Worm (Caenorhabditis elegans): ENCODE measurements around the gene apm-3.
A peak's percentile ranks its signal among the peaks of the same experiment; 100 is the strongest.

The apm-3 gene

ce11 chrX:954499-955061 lies at the start of gene apm-3:
TSS of gene apm-3 (plus strand) at chrX:954975.
- TF ChIP-seq ceh-27 (GFP tag; optimal IDR thresholded peaks at IDR 0.05) (no peak), snpc-3.4 (tag; optimal IDR thresholded peaks at IDR 0.05) (no peak), athp-1 (tag; optimal IDR thresholded peaks at IDR 0.05) (no peak), snpc-1.3 (tag; optimal IDR thresholded peaks at IDR 0.05; ENCODE audit: insufficient read depth) (no peak), ztf-6 (GFP tag; IDR thresholded peaks at IDR 0.05) (no peak), K11D2.4 (GFP tag; IDR thresholded peaks at IDR 0.05) (no peak), mxl-1 (tag; optimal IDR thresholded peaks at IDR 0.05) (no peak), hsf-1 (GFP tag; IDR thresholded peaks at IDR 0.05) (no peak), sptf-2 (GFP tag; optimal IDR thresholded peaks at IDR 0.05) (no peak), ceh-58 (GFP tag; IDR thresholded peaks at IDR 0.05) (no peak), efl-1 (GFP tag; optimal IDR thresholded peaks at IDR 0.05) (no peak), madf-10 (tag; optimal IDR thresholded peaks at IDR 0.05) (no peak), F33H1.4 (GFP tag; IDR thresholded peaks at IDR 0.05) (no peak), Y56A3A.18 (GFP tag; IDR thresholded peaks at IDR 0.05) (no peak), mel-28 (tag; optimal IDR thresholded peaks at IDR 0.05; ENCODE audit: borderline replicate concordance) (no peak), F23B12.7 (tag; optimal IDR thresholded peaks at IDR 0.05; ENCODE audit: insufficient read depth) (no peak), nhr-80 (tag; optimal IDR thresholded peaks at IDR 0.05) (peak; percentile 4), attf-3 (GFP tag; conservative IDR thresholded peaks at IDR 0.05) (peak; percentile 87), lin-40 (tag; optimal IDR thresholded peaks at IDR 0.05) (peak; percentile 10), ztf-22 (GFP tag; optimal IDR thresholded peaks at IDR 0.05) (no peak), lin-54 (GFP tag; optimal IDR thresholded peaks at IDR 0.05) (no peak), dpff-1 (tag; optimal IDR thresholded peaks at IDR 0.05) (no peak), nfyb-1 (GFP tag; IDR thresholded peaks at IDR 0.05) (0 out of 2 replicates have a peak, but pooled peaks have one; percentile 13), aptf-2 (GFP tag; conservative IDR thresholded peaks at IDR 0.05) (no peak)

ce11 chrX:910337-910736 lies 44.4 kb upstream of the apm-3 start:
- no peak for TF ChIP-seq akir-1 (GFP tag; optimal IDR thresholded peaks at IDR 0.05)
- TF ChIP-seq B0261.1 (tag; optimal IDR thresholded peaks at IDR 0.05), result no peak
- TF ChIP-seq lin-54 (GFP tag; optimal IDR thresholded peaks at IDR 0.05), result no peak
- TF ChIP-seq lir-1 (GFP tag; conservative IDR thresholded peaks at IDR 0.05), result no peak
- no peak for TF ChIP-seq Y53F4B.3 (GFP tag; IDR thresholded peaks at IDR 0.05)

- TF ChIP-seq nhr-179 (tag; optimal IDR thresholded peaks at IDR 0.05) (no peak), ceh-79 (tag; optimal IDR thresholded peaks at IDR 0.05) (no peak), rcor-1 (GFP tag; IDR thresholded peaks at IDR 0.05) (no peak), die-1 (tag; optimal IDR thresholded peaks at IDR 0.05) (no peak), ccch-3 (GFP tag; optimal IDR thresholded peaks at IDR 0.05) (no peak), efl-1 (GFP tag; optimal IDR thresholded peaks at IDR 0.05) (no peak), hrde-1 (tag; optimal IDR thresholded peaks at IDR 0.05; ENCODE audit: borderline replicate concordance) (no peak), madf-6 (GFP tag; IDR thresholded peaks at IDR 0.05) (no peak), egrh-3 (GFP tag; IDR thresholded peaks at IDR 0.05) (no peak), zfh-2 (GFP tag; conservative IDR thresholded peaks at IDR 0.05) (no peak), unc-62 (GFP tag; optimal IDR thresholded peaks at IDR 0.05) (no peak), attf-5 (GFP tag; optimal IDR thresholded peaks at IDR 0.05) (no peak), fkh-3 (tag; optimal IDR thresholded peaks at IDR 0.05) (no peak), Y53F4B.3 (GFP tag; IDR thresholded peaks at IDR 0.05) (no peak), lin-26 (GFP tag; IDR thresholded peaks at IDR 0.05) (no peak), pha-4 (tag; optimal IDR thresholded peaks at IDR 0.05) (no peak)
These were observed 42.2 kb upstream of the apm-3 start for ce11 chrX:912564-912963.
